Worm (Caenorhabditis elegans): ENCODE results near the gene clec-233.

Gene clec-233

ce11 chrV:16233624-16234023 lies at the start of gene clec-233:
clec-233 (plus strand) TSS chrV:16233924.
- TF ChIP-seq ztf-29 (GFP tag; IDR thresholded peaks at IDR 0.05) (no peak), cog-1 (tag; optimal IDR thresholded peaks at IDR 0.05) (no peak), ref-1 (GFP tag; conservative IDR thresholded peaks at IDR 0.05) (no peak), ztf-23 (GFP tag; IDR thresholded peaks at IDR 0.05) (no peak), klf-2 (GFP tag; conservative IDR thresholded peaks at IDR 0.05) (no peak), tab-1 (GFP tag; IDR thresholded peaks at IDR 0.05) (no peak)

DNA sequence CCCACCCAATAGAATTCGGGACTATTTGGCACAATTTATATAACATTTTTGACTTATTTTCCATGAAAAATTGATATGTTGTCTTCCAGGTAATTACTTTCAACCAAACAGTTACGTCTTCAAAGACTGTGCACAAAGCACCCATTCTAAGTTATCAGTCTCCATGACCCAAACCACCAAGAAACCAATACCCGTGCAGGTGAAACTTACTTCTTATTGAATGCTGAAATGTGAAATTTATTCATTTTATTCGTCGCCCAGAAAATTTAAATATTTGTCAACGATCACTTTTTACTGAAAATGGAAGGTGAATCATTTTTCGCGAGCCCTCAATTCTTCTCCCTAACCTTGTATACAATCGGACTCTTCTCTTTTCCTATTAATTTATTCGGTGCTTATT lies 43.2 kb upstream of the clec-233 start, which contains the start of gene srh-281:
srh-281 (plus strand) TSS at position 301 of the 400 bp plus-strand sequence.
- no peak for TF ChIP-seq tab-1 (GFP tag; IDR thresholded peaks at IDR 0.05)
- no peak for TF ChIP-seq ztf-29 (GFP tag; IDR thresholded peaks at IDR 0.05)
- TF ChIP-seq klf-2 (GFP tag; conservative IDR thresholded peaks at IDR 0.05): no peak
- no peak for TF ChIP-seq ztf-23 (GFP tag; IDR thresholded peaks at IDR 0.05)
- TF ChIP-seq med-1 (GFP tag; optimal IDR thresholded peaks at IDR 0.05; ENCODE audit: insufficient read depth): no peak
- no peak for TF ChIP-seq ref-1 (GFP tag; conservative IDR thresholded peaks at IDR 0.05)
- TF ChIP-seq cog-1 (tag; optimal IDR thresholded peaks at IDR 0.05): no peak
- TF ChIP-seq flt-1 (GFP tag; IDR thresholded peaks at IDR 0.05): no peak

ce11 chrV:16192114-16192513 lies 41.6 kb upstream of the clec-233 start, which contains the start of gene srh-279:
srh-279 (plus strand) TSS chrV:16192414.
- TF ChIP-seq ref-1 (GFP tag; conservative IDR thresholded peaks at IDR 0.05) (no peak), flt-1 (GFP tag; IDR thresholded peaks at IDR 0.05) (no peak), cog-1 (tag; optimal IDR thresholded peaks at IDR 0.05) (no peak), med-1 (GFP tag; optimal IDR thresholded peaks at IDR 0.05; ENCODE audit: insufficient read depth) (no peak), ztf-29 (GFP tag; IDR thresholded peaks at IDR 0.05) (no peak)

DNA sequence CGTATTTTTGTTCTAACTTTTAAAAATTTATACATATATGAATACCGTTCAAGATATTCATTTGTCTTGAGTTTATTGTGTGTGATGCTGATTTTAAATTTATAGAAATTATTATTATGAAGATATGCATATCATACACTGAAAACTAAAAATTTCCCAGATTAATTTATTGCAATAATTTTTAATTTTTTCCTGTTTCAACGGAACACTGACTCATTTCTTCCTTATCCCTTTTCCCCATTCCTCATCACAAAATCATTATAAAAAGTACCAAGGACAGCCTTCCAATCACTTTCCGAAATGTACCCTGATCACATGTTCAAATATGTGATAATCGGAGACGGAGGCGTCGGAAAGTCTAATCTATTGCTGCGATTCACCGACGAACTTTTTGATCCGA lies 39.1 kb upstream of the clec-233 start, which contains the start of gene rabr-4:
rabr-4 (plus strand) TSS at position 301 of the 400 bp plus-strand sequence.
- TF ChIP-seq ztf-29 (GFP tag; IDR thresholded peaks at IDR 0.05) (no peak), ref-1 (GFP tag; conservative IDR thresholded peaks at IDR 0.05) (no peak), tab-1 (GFP tag; IDR thresholded peaks at IDR 0.05) (no peak), ztf-23 (GFP tag; IDR thresholded peaks at IDR 0.05) (no peak), cog-1 (tag; optimal IDR thresholded peaks at IDR 0.05) (no peak), med-1 (GFP tag; optimal IDR thresholded peaks at IDR 0.05; ENCODE audit: insufficient read depth) (no peak), klf-2 (GFP tag; conservative IDR thresholded peaks at IDR 0.05) (no peak), flt-1 (GFP tag; IDR thresholded peaks at IDR 0.05) (no peak), T22C8.4 (GFP tag; IDR thresholded peaks at IDR 0.05) (no peak)

DNA sequence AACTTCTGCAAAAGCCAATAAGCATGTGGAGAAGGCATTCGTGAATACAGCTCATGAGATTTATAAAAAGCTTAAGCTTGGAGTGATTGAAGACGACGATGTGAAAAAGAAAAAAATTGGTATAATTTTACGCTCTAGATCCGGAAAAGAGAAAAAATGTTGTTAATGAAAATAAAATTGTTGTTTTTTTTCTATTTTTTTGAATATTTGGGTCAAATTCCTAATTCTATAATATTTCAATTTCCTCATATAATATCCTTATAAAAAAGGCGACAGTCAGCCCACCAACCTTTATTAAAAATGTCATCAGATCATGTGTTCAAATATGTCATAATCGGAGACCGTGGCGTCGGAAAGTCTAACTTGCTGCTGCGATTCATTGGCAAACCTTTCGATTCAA lies 38.3 kb upstream of the clec-233 start, which contains the start of gene rabr-3:
rabr-3 (plus strand) TSS at position 301 of the 400 bp plus-strand sequence.
- no peak for TF ChIP-seq ztf-29 (GFP tag; IDR thresholded peaks at IDR 0.05)

ce11 chrV:16198016-16198415 lies 35.7 kb upstream of the clec-233 start, which contains the start of gene F11A5.5:
F11A5.5 (plus strand) TSS chrV:16198316.
- TF ChIP-seq T22C8.4 (GFP tag; IDR thresholded peaks at IDR 0.05) (no peak), ztf-23 (GFP tag; IDR thresholded peaks at IDR 0.05) (no peak), klf-2 (GFP tag; conservative IDR thresholded peaks at IDR 0.05) (no peak), ztf-29 (GFP tag; IDR thresholded peaks at IDR 0.05) (no peak), ref-1 (GFP tag; conservative IDR thresholded peaks at IDR 0.05) (no peak), flt-1 (GFP tag; IDR thresholded peaks at IDR 0.05) (no peak), cog-1 (tag; optimal IDR thresholded peaks at IDR 0.05) (no peak), med-1 (GFP tag; optimal IDR thresholded peaks at IDR 0.05; ENCODE audit: insufficient read depth) (no peak), tab-1 (GFP tag; IDR thresholded peaks at IDR 0.05) (no peak)

ce11 chrV:16201730-16202129 lies 32.0 kb upstream of the clec-233 start, which contains the start of gene F11A5.17:
F11A5.17 (plus strand) TSS chrV:16202030.
- no peak for TF ChIP-seq med-1 (GFP tag; optimal IDR thresholded peaks at IDR 0.05; ENCODE audit: insufficient read depth)
- no peak for TF ChIP-seq ztf-29 (GFP tag; IDR thresholded peaks at IDR 0.05)
- TF ChIP-seq cog-1 (tag; optimal IDR thresholded peaks at IDR 0.05): no peak

DNA sequence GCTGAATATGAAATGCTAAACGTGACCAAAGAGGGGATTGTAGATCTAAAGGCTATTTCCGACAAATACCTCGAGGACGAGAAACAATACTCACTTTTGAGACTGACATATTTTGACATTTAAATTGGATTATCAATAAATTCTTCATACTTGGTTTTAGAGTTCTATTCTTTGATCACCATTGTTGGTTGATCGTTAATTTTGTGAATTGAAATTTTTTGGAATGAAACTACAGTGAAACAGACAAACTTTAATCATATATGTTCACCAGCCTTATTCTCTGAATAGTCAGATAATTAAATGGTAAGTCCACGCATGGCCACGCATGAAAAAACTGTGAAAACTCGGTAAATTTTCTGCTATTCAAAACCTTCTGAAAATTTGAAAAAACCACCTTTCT lies 31.1 kb upstream of the clec-233 start, which contains the start of gene F11A5.18:
F11A5.18 (plus strand) TSS at position 301 of the 400 bp plus-strand sequence.
- TF ChIP-seq klf-2 (GFP tag; conservative IDR thresholded peaks at IDR 0.05): no peak
- no peak for TF ChIP-seq T22C8.4 (GFP tag; IDR thresholded peaks at IDR 0.05)
- TF ChIP-seq med-1 (GFP tag; optimal IDR thresholded peaks at IDR 0.05; ENCODE audit: insufficient read depth): no peak
- no peak for TF ChIP-seq tab-1 (GFP tag; IDR thresholded peaks at IDR 0.05)

- no peak for TF ChIP-seq tab-1 (GFP tag; IDR thresholded peaks at IDR 0.05)
- TF ChIP-seq cog-1 (tag; optimal IDR thresholded peaks at IDR 0.05): no peak
- no peak for TF ChIP-seq ztf-23 (GFP tag; IDR thresholded peaks at IDR 0.05)
These were observed 28.8 kb upstream of the clec-233 start, which contains the start of gene irld-26 for ce11 chrV:16204888-16205287. irld-26 (plus strand) TSS chrV:16205188.

DNA sequence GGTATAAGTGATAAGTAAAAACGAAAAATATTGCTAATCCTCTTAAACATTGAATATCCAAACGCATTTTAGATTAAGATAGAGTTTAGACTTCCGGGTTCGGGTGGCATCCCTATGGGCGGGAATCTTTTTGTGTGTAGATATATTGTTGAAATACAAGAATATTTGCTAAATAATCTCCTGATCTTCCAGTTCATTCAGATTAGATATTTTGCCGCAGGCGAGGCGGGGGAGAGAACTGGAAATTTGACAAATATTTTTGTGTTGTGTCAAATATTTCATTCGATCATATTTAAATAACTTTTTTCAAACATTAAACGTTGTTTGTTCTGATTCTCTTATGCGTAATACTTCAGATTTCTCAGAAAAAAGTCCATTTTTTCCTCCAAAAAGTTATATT lies 23.9 kb upstream of the clec-233 start, which contains the start of gene oac-15:
oac-15 (minus strand) TSS at position 101 of the 400 bp plus-strand sequence.
- TF ChIP-seq T22C8.4 (GFP tag; IDR thresholded peaks at IDR 0.05) (no peak), ref-1 (GFP tag; conservative IDR thresholded peaks at IDR 0.05) (no peak), ztf-29 (GFP tag; IDR thresholded peaks at IDR 0.05) (no peak), med-1 (GFP tag; optimal IDR thresholded peaks at IDR 0.05; ENCODE audit: insufficient read depth) (no peak), klf-2 (GFP tag; conservative IDR thresholded peaks at IDR 0.05) (no peak), ztf-23 (GFP tag; IDR thresholded peaks at IDR 0.05) (no peak), tab-1 (GFP tag; IDR thresholded peaks at IDR 0.05) (no peak), cog-1 (tag; optimal IDR thresholded peaks at IDR 0.05) (no peak), flt-1 (GFP tag; IDR thresholded peaks at IDR 0.05) (no peak)
